Worm (Caenorhabditis elegans) whole organism, late embryonic: ENCODE data around the gene H42K12.3.

Source experiments
- C08G9.2 ChIP-seq: sonication (generic microtip); optimal IDR thresholded peaks from 2 replicates; lab custom pipeline; 2016; ENCODE audit warnings: mild to moderate bottlenecking, missing genetic modification characterization, moderate library complexity, missing compliant biosample characterization
- C38D4.7 ChIP-seq: fragments of 200-800 bp; sonication (Bioruptor generic); optimal IDR thresholded peaks from 2 replicates; lab custom pipeline; 2018; ENCODE audit warnings: mild to moderate bottlenecking, missing genetic modification characterization, moderate library complexity, missing compliant biosample characterization
- K09A11.1 ChIP-seq: sonication (generic microtip); optimal IDR thresholded peaks from 2 replicates; lab custom pipeline; 2017; ENCODE audit warnings: antibody characterized with exemption, mild to moderate bottlenecking, missing genetic modification characterization, missing compliant biosample characterization; ENCODE audit not compliant: insufficient read depth
- Y22D7AL.16 ChIP-seq: sonication (generic microtip); optimal IDR thresholded peaks from 2 replicates; lab custom pipeline; 2016; ENCODE audit warnings: missing genetic modification characterization, missing compliant biosample characterization
- ahr-1 ChIP-seq: sonication (generic microtip); optimal IDR thresholded peaks from 2 replicates; lab custom pipeline; 2016; ENCODE audit warnings: missing genetic modification characterization, missing compliant biosample characterization
- ceh-14 ChIP-seq: sonication (generic microtip); optimal IDR thresholded peaks from 2 replicates; lab custom pipeline; 2016; ENCODE audit warnings: missing genotype, missing genetic modification characterization, missing compliant biosample characterization
- ceh-18 ChIP-seq: sonication (generic microtip); optimal IDR thresholded peaks from 2 replicates; lab custom pipeline; 2016; ENCODE audit warnings: missing genetic modification characterization, missing compliant biosample characterization
- ceh-19 ChIP-seq: fragments of 200-800 bp; sonication (Bioruptor generic); optimal IDR thresholded peaks from 2 replicates; lab custom pipeline; 2018; ENCODE audit warnings: mild to moderate bottlenecking, missing genetic modification characterization, missing compliant biosample characterization
- ceh-2 ChIP-seq: sonication (generic microtip); optimal IDR thresholded peaks from 2 replicates; lab custom pipeline; 2016; ENCODE audit warnings: missing genotype, missing genetic modification characterization, missing compliant biosample characterization
- ceh-22 ChIP-seq: sonication (generic microtip); optimal IDR thresholded peaks from 2 replicates; lab custom pipeline; 2017; ENCODE audit warnings: missing biosample characterization, missing genetic modification characterization
- ceh-24 ChIP-seq: sonication (generic microtip); optimal IDR thresholded peaks from 2 replicates; lab custom pipeline; 2016; ENCODE audit warnings: mild to moderate bottlenecking, missing genetic modification characterization, missing compliant biosample characterization
- ceh-31 ChIP-seq: sonication (generic microtip); optimal IDR thresholded peaks from 2 replicates; lab custom pipeline; 2016; ENCODE audit warnings: missing genetic modification characterization, missing compliant biosample characterization
- ceh-34 ChIP-seq: sonication (generic microtip); optimal IDR thresholded peaks from 2 replicates; lab custom pipeline; 2016; ENCODE audit warnings: mild to moderate bottlenecking, missing genetic modification characterization, missing compliant biosample characterization
- ceh-6 ChIP-seq: fragments of 200-800 bp; sonication (Bioruptor generic); optimal IDR thresholded peaks from 2 replicates; lab custom pipeline; 2018; ENCODE audit warnings: mild to moderate bottlenecking, missing genetic modification characterization, missing compliant biosample characterization
- ceh-9 ChIP-seq: sonication (generic microtip); optimal IDR thresholded peaks from 2 replicates; lab custom pipeline; 2016; ENCODE audit warnings: mild to moderate bottlenecking, missing genetic modification characterization, inconsistent platforms, missing compliant biosample characterization
- dmd-4 ChIP-seq: sonication (generic microtip); optimal IDR thresholded peaks from 2 replicates; lab custom pipeline; 2016; ENCODE audit warnings: borderline replicate concordance, missing genetic modification characterization, missing compliant biosample characterization
- dve-1 ChIP-seq: sonication (generic microtip); optimal IDR thresholded peaks from 2 replicates; lab custom pipeline; 2017; ENCODE audit warnings: antibody characterized with exemption, mild to moderate bottlenecking, missing genetic modification characterization, missing compliant biosample characterization
- elt-2 ChIP-seq: sonication (generic microtip); optimal IDR thresholded peaks from 2 replicates; lab custom pipeline; 2016; ENCODE audit warnings: missing genetic modification reagents, missing genetic modification characterization, missing compliant biosample characterization
- elt-4 ChIP-seq: sonication (generic microtip); optimal IDR thresholded peaks from 2 replicates; lab custom pipeline; 2016; ENCODE audit warnings: missing genetic modification characterization, missing compliant biosample characterization
- eyg-1 ChIP-seq: sonication (generic microtip); optimal IDR thresholded peaks from 2 replicates; lab custom pipeline; 2016; ENCODE audit warnings: missing genotype, missing genetic modification characterization, missing compliant biosample characterization
- fkh-10 ChIP-seq: fragments of 150-350 bp; optimal IDR thresholded peaks from 2 replicates; lab custom pipeline; 2014; ENCODE audit warnings: missing biosample characterization, missing genetic modification reagents, missing genetic modification characterization
- hlh-13 ChIP-seq: fragments of 200-800 bp; sonication (Bioruptor generic); optimal IDR thresholded peaks from 2 replicates; lab custom pipeline; 2018; ENCODE audit warnings: mild to moderate bottlenecking, missing genetic modification characterization, missing compliant biosample characterization
- hlh-30 ChIP-seq: sonication (generic microtip); optimal IDR thresholded peaks from 2 replicates; lab custom pipeline; 2017; ENCODE audit warnings: antibody characterized with exemption, missing genetic modification characterization, missing compliant biosample characterization; ENCODE audit not compliant: insufficient read depth
- hlh-8 ChIP-seq: sonication (generic microtip); optimal IDR thresholded peaks from 2 replicates; lab custom pipeline; 2016; ENCODE audit warnings: missing genotype, missing genetic modification characterization, missing compliant biosample characterization
- lim-6 ChIP-seq: sonication (generic microtip); optimal IDR thresholded peaks from 2 replicates; lab custom pipeline; 2016; ENCODE audit warnings: missing genetic modification characterization, missing compliant biosample characterization
- lin-11 ChIP-seq: fragments of 200-800 bp; sonication (Bioruptor generic); optimal IDR thresholded peaks from 2 replicates; lab custom pipeline; 2018; ENCODE audit warnings: mild to moderate bottlenecking, missing genetic modification characterization, missing compliant biosample characterization
- madf-2 ChIP-seq: sonication (generic microtip); optimal IDR thresholded peaks from 2 replicates; lab custom pipeline; 2017; ENCODE audit warnings: missing genetic modification characterization, missing compliant biosample characterization
- mec-3 ChIP-seq: sonication (generic microtip); optimal IDR thresholded peaks from 2 replicates; lab custom pipeline; 2016; ENCODE audit warnings: borderline replicate concordance, missing genetic modification characterization, missing compliant biosample characterization
- nhr-11 ChIP-seq: fragments of 150-350 bp; optimal IDR thresholded peaks from 2 replicates; lab custom pipeline; 2014; ENCODE audit warnings: missing biosample characterization, missing genetic modification characterization
- nhr-232 ChIP-seq: sonication (generic microtip); optimal IDR thresholded peaks from 2 replicates; lab custom pipeline; 2016; ENCODE audit warnings: missing genetic modification characterization, missing compliant biosample characterization
- npax-4 ChIP-seq: sonication (generic microtip); optimal IDR thresholded peaks from 2 replicates; lab custom pipeline; 2016; ENCODE audit warnings: missing genetic modification characterization, missing compliant biosample characterization
- odd-2 ChIP-seq: sonication (generic microtip); optimal IDR thresholded peaks from 2 replicates; lab custom pipeline; 2017; ENCODE audit warnings: antibody characterized with exemption, mild to moderate bottlenecking, missing genetic modification characterization, missing compliant biosample characterization
- pag-3 ChIP-seq: sonication (generic microtip); optimal IDR thresholded peaks from 2 replicates; lab custom pipeline; 2016; ENCODE audit warnings: missing compliant biosample characterization, missing genetic modification characterization, borderline replicate concordance
- pax-1 ChIP-seq: fragments of 150-350 bp; optimal IDR thresholded peaks from 2 replicates; lab custom pipeline; 2014; ENCODE audit warnings: missing biosample characterization, missing genetic modification characterization
- pha-4 ChIP-seq: fragments of 150-350 bp; optimal IDR thresholded peaks from 2 replicates; lab custom pipeline; 2018; ENCODE audit warnings: missing biosample characterization, missing genetic modification reagents, missing genetic modification characterization
- pqm-1 ChIP-seq: sonication (generic microtip); optimal IDR thresholded peaks from 2 replicates; lab custom pipeline; 2016; ENCODE audit warnings: missing genetic modification characterization, missing compliant biosample characterization
- sdc-2 ChIP-seq: sonication (generic microtip); optimal IDR thresholded peaks from 2 replicates; lab custom pipeline; 2016; ENCODE audit warnings: missing genotype, missing genetic modification characterization, missing compliant biosample characterization
- sox-2 ChIP-seq: fragments of 200-800 bp; sonication (Bioruptor generic); IDR thresholded peaks from 2 replicates; pipeline ENCODE4 v1.3.6; 2022; ENCODE audit warnings: missing genetic modification reagents, missing genetic modification characterization, missing compliant biosample characterization
- sox-4 ChIP-seq: sonication (generic microtip); optimal IDR thresholded peaks from 2 replicates; lab custom pipeline; 2017; ENCODE audit warnings: mild to moderate bottlenecking, missing genetic modification characterization, inconsistent platforms, missing compliant biosample characterization
- syd-9 ChIP-seq: sonication (generic microtip); optimal IDR thresholded peaks from 2 replicates; lab custom pipeline; 2016; ENCODE audit warnings: mild to moderate bottlenecking, missing genetic modification characterization, moderate library complexity, missing compliant biosample characterization
- tbx-2 ChIP-seq: sonication (generic microtip); optimal IDR thresholded peaks from 2 replicates; lab custom pipeline; 2016; ENCODE audit warnings: missing genetic modification characterization, missing compliant biosample characterization
- tbx-7 ChIP-seq: sonication (generic microtip); optimal IDR thresholded peaks from 2 replicates; lab custom pipeline; 2016; ENCODE audit warnings: missing genotype, missing genetic modification characterization, missing compliant biosample characterization
- ttx-3 ChIP-seq: sonication (generic microtip); optimal IDR thresholded peaks from 2 replicates; lab custom pipeline; 2016; ENCODE audit warnings: missing genetic modification reagents, missing genetic modification characterization, missing compliant biosample characterization
- unc-3 ChIP-seq, 2 experiments: fragments of 200-800 bp in 1 of 2; sonication (Bioruptor generic) in 1 of 2; sonication (generic microtip) in 1 of 2; conservative IDR thresholded peaks in 1 of 2; optimal IDR thresholded peaks in 1 of 2; 2 replicates each; pipeline versions ENCODE4 v1.3.6 to Lab custom; 2016 to 2022; ENCODE audit warnings: missing compliant biosample characterization in 2 of 2, missing genetic modification characterization in 2 of 2, missing genetic modification reagents in 1 of 2
- unc-55 ChIP-seq: sonication (generic microtip); optimal IDR thresholded peaks from 2 replicates; lab custom pipeline; 2017; ENCODE audit warnings: missing biosample characterization, missing genetic modification reagents, missing genetic modification characterization
- unc-86 ChIP-seq: sonication (generic microtip); optimal IDR thresholded peaks from 2 replicates; lab custom pipeline; 2016; ENCODE audit warnings: missing genetic modification characterization, missing compliant biosample characterization
- ztf-16 ChIP-seq: sonication (generic microtip); optimal IDR thresholded peaks from 2 replicates; lab custom pipeline; 2017; ENCODE audit warnings: missing genetic modification characterization, missing compliant biosample characterization

H42K12.3 gene

ce11 chrX:1309446-1309845 lies 1.7 kb upstream of the H42K12.3 start:
- TF ChIP-seq ceh-34 (tag; lab: Kevin White, UChicago) = no peak
- no peak for TF ChIP-seq C38D4.7
- TF ChIP-seq ttx-3 = no peak
- TF ChIP-seq tbx-7 = no peak
- TF ChIP-seq ceh-18 (tag; lab: Kevin White, UChicago) = no peak

- TF ChIP-seq mec-3 (tag; lab: Kevin White, UChicago) (no peak), pag-3 (tag; lab: Kevin White, UChicago) (no peak), sox-2 (GFP tag; lab: Robert Waterston, UW) (no peak), elt-2 (tag; lab: Kevin White, UChicago) (peak; percentile 30)
Measured at ce11 chrX:1311577-1311976, 386 bp downstream of the H42K12.3 start.

- TF ChIP-seq ceh-19 (GFP tag; lab: Kevin White, UChicago) (peak; percentile 8), unc-55 (no peak), Y22D7AL.16 (tag; lab: Kevin White, UChicago) (no peak), elt-4 (tag; lab: Kevin White, UChicago) (no peak), pha-4 (tag; lab: Kevin White, UChicago) (no peak), unc-86 (tag; lab: Kevin White, UChicago) (no peak), eyg-1 (tag; lab: Kevin White, UChicago) (peak; percentile 24), odd-2 (tag; lab: Kevin White, UChicago) (no peak), ceh-31 (tag; lab: Kevin White, UChicago) (peak; percentile 68), hlh-13 (GFP tag; lab: Kevin White, UChicago) (no peak), ceh-24 (no peak), lim-6 (tag; lab: Kevin White, UChicago) (peak; percentile 28), pax-1 (tag; lab: Kevin White, UChicago) (no peak), dmd-4 (tag; lab: Kevin White, UChicago) (no peak), madf-2 (tag; lab: Kevin White, UChicago) (peak; percentile 26), ceh-14 (tag; lab: Kevin White, UChicago) (no peak), unc-3 (GFP tag; conservative IDR thresholded peaks at IDR 0.05; lab: Robert Waterston, UW) (no peak), unc-3 (tag; optimal IDR thresholded peaks at IDR 0.05; lab: Kevin White, UChicago) (no peak), syd-9 (tag; lab: Kevin White, UChicago) (no peak), lin-11 (tag; lab: Kevin White, UChicago) (no peak), sox-4 (tag; lab: Kevin White, UChicago) (no peak), pag-3 (tag; lab: Kevin White, UChicago) (no peak), C08G9.2 (tag; lab: Kevin White, UChicago) (peak; percentile 61), dve-1 (tag; lab: Kevin White, UChicago) (peak; percentile 35), ceh-9 (tag; lab: Kevin White, UChicago) (no peak), nhr-11 (tag; lab: Kevin White, UChicago) (no peak), ceh-22 (tag; lab: Kevin White, UChicago) (no peak), tbx-7 (no peak), sox-2 (GFP tag; lab: Robert Waterston, UW) (no peak), ztf-16 (tag; lab: Kevin White, UChicago) (no peak), hlh-30 (tag; lab: Kevin White, UChicago) (no peak), nhr-232 (tag; lab: Kevin White, UChicago) (no peak), ahr-1 (tag; lab: Kevin White, UChicago) (peak; percentile 1), ceh-2 (tag; lab: Kevin White, UChicago) (peak; percentile 43), K09A11.1 (tag; lab: Kevin White, UChicago) (no peak), elt-2 (tag; lab: Kevin White, UChicago) (peak; percentile 87), ceh-6 (no peak), npax-4 (no peak), sdc-2 (peak; percentile 94), fkh-10 (no peak), ceh-34 (tag; lab: Kevin White, UChicago) (peak; percentile 34), tbx-2 (tag; lab: Kevin White, UChicago) (peak; percentile 81), mec-3 (tag; lab: Kevin White, UChicago) (no peak), pqm-1 (tag; lab: Kevin White, UChicago) (peak; percentile 70), ceh-18 (tag; lab: Kevin White, UChicago) (peak; percentile 70), hlh-8 (tag; lab: Kevin White, UChicago) (peak; percentile 9)
Measured at ce11 chrX:1319708-1320107, 8.5 kb downstream of the H42K12.3 start.
